Fruit fly (Drosophila melanogaster): Measurements from ENCODE around the gene CG10663.

CG10663 gene

dm6 chr3L:12533392-12534070, 48.7 kb upstream of the CG10663 start, which contains the start of the genes Tsf2 and CG34242 (continued):
- TF ChIP-seq CG8319 (GFP tag; optimal IDR thresholded peaks at IDR 0.05) = peak; percentile 81
- no peak for TF ChIP-seq net (GFP tag; optimal IDR thresholded peaks at IDR 0.05)
- no peak for TF ChIP-seq CG8119 (GFP tag; IDR thresholded peaks at IDR 0.05)
- no peak for TF ChIP-seq OdsH (GFP tag; optimal IDR thresholded peaks at IDR 0.05)
- peak; percentile 85 for TF ChIP-seq cyc (GFP tag; optimal IDR thresholded peaks at IDR 0.05)
- TF ChIP-seq dsx (GFP tag; optimal IDR thresholded peaks at IDR 0.05; ENCODE audit: poor library complexity, severe bottlenecking) = peak; percentile 88
- TF ChIP-seq dac (GFP tag; optimal IDR thresholded peaks at IDR 0.05) = no peak
- no peak for TF ChIP-seq vri (GFP tag; optimal IDR thresholded peaks at IDR 0.05)
- TF ChIP-seq CG32006 (GFP tag; optimal IDR thresholded peaks at IDR 0.05) = no peak
- TF ChIP-seq Lpt (GFP tag; optimal IDR thresholded peaks at IDR 0.05) = peak; percentile 85
- TF ChIP-seq svp (GFP tag) = no peak
- TF ChIP-seq Ets21C (GFP tag; optimal IDR thresholded peaks at IDR 0.05) = no peak
- TF ChIP-seq Hr4 (GFP tag; optimal IDR thresholded peaks at IDR 0.05) = no peak
- TF ChIP-seq CG11902 (GFP tag; optimal IDR thresholded peaks at IDR 0.05) = peak; percentile 84
- peak; percentile 53 for TF ChIP-seq Blimp-1 (GFP tag; optimal IDR thresholded peaks at IDR 0.05)
- peak; percentile 37 for TF ChIP-seq CG7368 (GFP tag; optimal IDR thresholded peaks at IDR 0.05)
- TF ChIP-seq fd85E (GFP tag; optimal IDR thresholded peaks at IDR 0.05) = no peak
- no peak for TF ChIP-seq Eip75B (GFP tag; optimal IDR thresholded peaks at IDR 0.05)
- TF ChIP-seq CG11294 (GFP tag; IDR thresholded peaks at IDR 0.05) = peak; percentile 83
- TF ChIP-seq pdm3 (GFP tag; optimal IDR thresholded peaks at IDR 0.05) = no peak
- no peak for TF ChIP-seq salr (GFP tag; optimal IDR thresholded peaks at IDR 0.05)

dm6 chr3L:12532220-12532619, 47.4 kb upstream of the CG10663 start:
- TF ChIP-seq svp (GFP tag) (peak; percentile 92), fd59A (GFP tag; optimal IDR thresholded peaks at IDR 0.05) (no peak)

- TF ChIP-seq Smox (GFP tag; optimal IDR thresholded peaks at IDR 0.05) = no peak
- TF ChIP-seq eg (GFP tag; IDR thresholded peaks at IDR 0.05) = no peak
- TF ChIP-seq CG8319 (GFP tag; optimal IDR thresholded peaks at IDR 0.05) = no peak
- no peak for TF ChIP-seq CG4318 (GFP tag; optimal IDR thresholded peaks at IDR 0.05)
- no peak for TF ChIP-seq Lpt (GFP tag; optimal IDR thresholded peaks at IDR 0.05)
- TF ChIP-seq CG34406 (GFP tag; optimal IDR thresholded peaks at IDR 0.05) = no peak
- no peak for TF ChIP-seq ss (GFP tag; optimal IDR thresholded peaks at IDR 0.05)
- no peak for TF ChIP-seq CG7368 (GFP tag; optimal IDR thresholded peaks at IDR 0.05)
- TF ChIP-seq CG9139 (GFP tag; optimal IDR thresholded peaks at IDR 0.05) = no peak
- TF ChIP-seq CG31627 (GFP tag; optimal IDR thresholded peaks at IDR 0.05) = no peak
- TF ChIP-seq achi (GFP tag; optimal IDR thresholded peaks at IDR 0.05) = no peak
- TF ChIP-seq Ets21C (GFP tag; optimal IDR thresholded peaks at IDR 0.05) = no peak
- no peak for TF ChIP-seq Eip75B (GFP tag; optimal IDR thresholded peaks at IDR 0.05)
- no peak for TF ChIP-seq dsx (GFP tag; optimal IDR thresholded peaks at IDR 0.05; ENCODE audit: poor library complexity, severe bottlenecking)
- TF ChIP-seq salr (GFP tag; optimal IDR thresholded peaks at IDR 0.05) = no peak
- no peak for TF ChIP-seq fd59A (GFP tag; optimal IDR thresholded peaks at IDR 0.05)
- TF ChIP-seq OdsH (GFP tag; optimal IDR thresholded peaks at IDR 0.05) = peak; percentile 3
- TF ChIP-seq CG11762 (GFP tag; optimal IDR thresholded peaks at IDR 0.05; ENCODE audit: insufficient read depth) = no peak
- TF ChIP-seq Sox15 (GFP tag; optimal IDR thresholded peaks at IDR 0.05) = no peak
- TF ChIP-seq svp (GFP tag) = peak; percentile 87
- no peak for TF ChIP-seq CG6163 (GFP tag; IDR thresholded peaks at IDR 0.05)
- TF ChIP-seq CG15336 (GFP tag; IDR thresholded peaks at IDR 0.05) = no peak
- TF ChIP-seq Met (GFP tag; optimal IDR thresholded peaks at IDR 0.05) = peak; percentile 18
- no peak for TF ChIP-seq Hr4 (GFP tag; optimal IDR thresholded peaks at IDR 0.05)
- TF ChIP-seq lz (GFP tag; optimal IDR thresholded peaks at IDR 0.05) = peak; percentile 7
- TF ChIP-seq CG32006 (GFP tag; optimal IDR thresholded peaks at IDR 0.05) = no peak
- TF ChIP-seq dac (GFP tag; optimal IDR thresholded peaks at IDR 0.05) = no peak
- peak; percentile 2 for TF ChIP-seq acj6 (GFP tag; optimal IDR thresholded peaks at IDR 0.05)
- no peak for TF ChIP-seq CG11294 (GFP tag; IDR thresholded peaks at IDR 0.05)
- TF ChIP-seq Sox102F (GFP tag; optimal IDR thresholded peaks at IDR 0.05) = no peak
- no peak for TF ChIP-seq CG3919 (GFP tag; optimal IDR thresholded peaks at IDR 0.05)
- no peak for TF ChIP-seq CG16779 (tag; optimal IDR thresholded peaks at IDR 0.05)
- TF ChIP-seq topi (GFP tag; optimal IDR thresholded peaks at IDR 0.05) = no peak
- TF ChIP-seq Gug (GFP tag; IDR thresholded peaks at IDR 0.05) = no peak
- TF ChIP-seq CG10631 (GFP tag; optimal IDR thresholded peaks at IDR 0.05) = no peak
- no peak for TF ChIP-seq Sox14 (GFP tag; optimal IDR thresholded peaks at IDR 0.05)
- TF ChIP-seq CG1621 (tag; optimal IDR thresholded peaks at IDR 0.05) = peak; percentile 90
- TF ChIP-seq Blimp-1 (GFP tag; optimal IDR thresholded peaks at IDR 0.05) = no peak
- no peak for TF ChIP-seq CG6808 (GFP tag; optimal IDR thresholded peaks at IDR 0.05)
Observed at dm6 chr3L:12530044-12530443, 45.2 kb upstream of the CG10663 start, which contains the start of gene nst. TSS of gene nst (minus strand) at chr3L:12530171.
